Worm (Caenorhabditis elegans): Measurements from ENCODE around the gene Y4C6B.1.

Gene Y4C6B.1

DNA sequence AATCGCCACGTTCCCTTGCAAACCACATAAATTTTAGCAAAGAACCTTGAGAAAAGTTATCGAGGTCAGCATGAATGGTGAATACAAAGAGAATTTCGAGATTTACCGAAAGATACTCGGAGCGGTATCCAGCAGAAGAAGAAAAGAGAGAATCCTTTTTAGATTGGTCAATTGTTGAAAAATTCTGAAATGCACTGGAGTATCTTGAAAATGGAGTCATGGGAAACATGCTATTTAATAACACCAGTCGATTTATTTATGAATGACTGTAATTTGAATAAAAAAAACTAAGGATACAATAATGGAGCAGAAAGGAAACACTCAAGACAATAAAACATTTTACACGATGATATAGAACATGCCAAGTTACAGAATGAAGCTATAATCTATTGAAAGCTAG is 35.7 kb downstream of the Y4C6B.1 start:
- TF ChIP-seq unc-62 (GFP tag; optimal IDR thresholded peaks at IDR 0.05): no peak

DNA sequence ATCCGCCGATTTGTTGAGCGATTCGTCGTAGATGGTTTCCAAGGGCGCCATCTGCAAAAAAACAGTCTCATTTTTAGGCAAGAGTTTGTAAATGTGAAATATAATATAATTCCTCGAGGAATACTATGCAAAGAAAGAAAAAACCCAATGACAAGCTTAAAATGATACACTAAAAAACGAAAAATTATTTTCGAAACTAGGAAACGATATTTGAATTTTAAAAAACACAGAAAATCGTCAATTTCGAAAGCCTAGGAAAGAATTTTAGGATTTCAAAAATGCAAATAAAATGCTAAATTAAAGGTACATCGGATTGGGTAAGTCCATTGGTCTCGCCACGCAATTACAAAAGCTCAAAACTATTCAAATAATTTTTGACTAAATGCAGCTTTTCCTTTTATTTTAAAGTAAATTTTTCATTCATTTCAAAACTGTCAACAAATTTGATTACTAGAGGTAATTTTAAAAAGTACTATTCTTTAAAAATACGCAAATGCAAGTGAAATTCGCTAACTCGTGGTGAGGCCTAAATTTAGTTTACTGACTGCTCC is 37.3 kb downstream of the Y4C6B.1 start, which contains the start of the genes htp-1 and ZK616.5:
htp-1 (minus strand) TSS at position 51 of the 551 bp plus-strand sequence.
ZK616.5 (plus strand) TSS at position 423 of the 551 bp plus-strand sequence.
- TF ChIP-seq unc-62 (GFP tag; optimal IDR thresholded peaks at IDR 0.05): no peak

DNA sequence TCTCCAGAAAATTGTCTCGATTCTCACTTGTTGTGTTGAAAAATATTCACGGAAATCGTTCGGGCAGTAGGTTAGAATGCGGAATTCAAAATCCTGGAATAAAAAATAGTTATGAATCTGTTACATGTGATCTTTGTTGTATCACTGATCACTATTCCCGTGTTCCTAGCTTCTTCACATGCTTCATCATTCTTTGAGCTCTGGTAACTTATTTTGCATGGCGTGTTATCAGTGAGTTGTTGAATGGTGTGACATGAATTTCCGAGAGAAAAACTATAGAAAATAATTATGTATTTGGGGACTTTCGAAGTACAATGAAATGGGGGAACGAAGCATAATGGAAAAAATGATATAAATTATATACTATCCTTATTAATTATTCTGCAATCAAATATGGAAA is 39.3 kb downstream of the Y4C6B.1 start:
- no peak for TF ChIP-seq unc-62 (GFP tag; optimal IDR thresholded peaks at IDR 0.05)

DNA sequence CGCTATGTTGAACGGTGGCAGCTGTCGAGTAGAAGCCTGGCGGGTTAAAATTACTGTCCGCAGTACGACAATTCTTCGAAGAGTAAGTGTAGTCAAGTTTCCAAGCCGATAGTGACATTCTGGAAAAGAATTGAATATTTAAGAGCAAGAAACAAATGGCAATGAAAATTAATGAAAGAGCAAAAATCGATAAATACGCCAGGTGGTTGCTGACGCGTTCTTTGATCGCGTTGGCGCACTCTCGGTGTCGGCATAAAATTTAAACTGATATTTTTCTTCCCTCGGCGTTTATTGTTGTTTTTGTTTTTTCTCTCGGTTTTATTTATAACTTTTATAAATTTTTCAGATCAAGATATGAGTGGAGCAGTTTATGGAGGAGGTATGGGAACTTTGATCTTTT is 40.4 kb downstream of the Y4C6B.1 start, which contains the start of the genes perm-3 and swsn-6:
perm-3 (minus strand) TSS at position 118 of the 400 bp plus-strand sequence.
swsn-6 (plus strand) TSS at position 347 of the 400 bp plus-strand sequence.
- TF ChIP-seq unc-62 (GFP tag; optimal IDR thresholded peaks at IDR 0.05): no peak

DNA sequence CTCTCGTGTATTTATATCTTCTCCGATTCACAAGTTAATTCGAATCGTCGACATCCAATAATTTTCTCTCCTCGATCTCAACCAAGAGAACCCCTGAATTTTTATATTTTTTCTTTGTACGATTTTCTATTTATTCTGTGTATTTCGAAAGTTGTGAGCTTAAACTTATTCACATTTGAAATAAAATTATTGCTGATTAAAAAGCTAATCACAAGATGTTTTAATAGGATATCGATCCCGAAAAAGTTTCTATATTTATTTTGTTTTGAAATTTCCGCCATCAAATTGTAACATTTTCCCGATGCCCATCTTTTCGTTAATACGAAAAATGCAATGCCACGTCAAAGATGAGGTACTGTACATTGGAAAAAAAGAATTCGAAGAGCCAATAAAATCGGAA is 42.5 kb downstream of the Y4C6B.1 start, which contains the start of gene ZK616.3:
ZK616.3 (plus strand) TSS at position 301 of the 400 bp plus-strand sequence.
- TF ChIP-seq unc-62 (GFP tag; optimal IDR thresholded peaks at IDR 0.05): no peak

DNA sequence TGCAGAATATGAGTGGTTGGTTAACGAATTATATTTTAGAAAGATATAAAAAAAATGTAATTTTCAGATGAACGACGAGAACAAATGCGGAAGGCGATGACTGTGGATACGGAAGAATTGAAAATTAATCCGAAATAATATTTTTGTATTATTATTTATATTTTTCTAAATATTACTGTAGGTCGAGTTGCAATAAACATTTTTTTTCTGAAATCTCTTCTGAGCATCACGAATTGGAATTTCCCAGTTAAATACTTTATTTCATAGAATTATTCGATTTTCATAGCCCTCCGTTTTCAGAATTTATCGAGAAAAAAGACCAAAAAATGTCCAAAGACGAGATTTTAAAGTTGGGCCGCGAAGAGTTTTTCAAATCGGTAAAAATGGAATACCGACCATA is 43.3 kb downstream of the Y4C6B.1 start, which contains the start of gene ZK616.2:
ZK616.2 (plus strand) TSS at position 301 of the 400 bp plus-strand sequence.
- TF ChIP-seq unc-62 (GFP tag; optimal IDR thresholded peaks at IDR 0.05): no peak

DNA sequence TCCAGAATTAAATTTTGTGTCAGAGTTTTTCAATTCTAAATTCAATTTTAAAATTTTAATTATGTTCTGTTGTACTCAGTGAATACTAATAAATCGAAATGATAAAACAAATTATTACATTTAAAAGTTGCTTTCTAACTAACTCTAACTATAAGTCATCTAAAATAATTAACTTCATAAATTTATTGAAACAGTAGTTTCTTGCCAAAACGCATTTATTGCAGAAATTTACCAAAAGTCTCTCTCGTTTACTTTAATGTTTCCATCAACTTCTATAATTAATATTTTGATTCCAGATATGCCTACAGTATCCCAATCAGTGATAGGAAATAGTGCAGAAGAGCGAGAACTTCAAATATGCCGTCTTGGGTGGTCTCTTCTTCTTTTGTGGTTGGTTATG is 46.3 kb downstream of the Y4C6B.1 start, which contains the start of gene ZK616.1:
ZK616.1 (plus strand) TSS at position 301 of the 400 bp plus-strand sequence.
- TF ChIP-seq unc-62 (GFP tag; optimal IDR thresholded peaks at IDR 0.05): no peak

DNA sequence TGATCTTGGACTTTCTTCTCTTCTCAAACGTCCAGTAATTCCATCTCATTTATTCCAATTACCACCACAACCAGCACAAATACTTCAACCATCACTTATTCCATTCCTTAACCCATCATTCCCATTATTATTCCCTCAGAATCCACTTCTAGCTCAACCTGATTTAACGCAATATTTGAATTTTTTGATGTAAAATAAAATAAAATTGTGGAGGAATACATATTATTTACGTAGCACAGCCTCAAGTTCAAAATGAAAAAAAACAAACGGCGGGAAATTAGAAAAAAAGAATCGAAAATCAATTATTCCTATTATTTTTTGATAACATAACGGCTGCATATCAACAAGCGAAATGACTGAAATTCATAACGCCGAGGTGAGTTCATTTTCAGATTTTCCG is 51.1 kb downstream of the Y4C6B.1 start, which contains the start of gene ZK616.61:
ZK616.61 (plus strand) TSS at position 301 of the 400 bp plus-strand sequence.
- no peak for TF ChIP-seq unc-62 (GFP tag; optimal IDR thresholded peaks at IDR 0.05)
